Fruit fly (Drosophila melanogaster) whole organism, embryonic: Measurements from ENCODE around the gene Pde9.

Experiments
- BEAF-32 ChIP-seq: fragments of 200-800 bp; sonication (Bioruptor generic); optimal IDR thresholded peaks from 3 replicates; lab custom pipeline; 2017; ENCODE audit warnings: missing biosample characterization, missing genetic modification characterization, mild to moderate bottlenecking, moderate library complexity, missing genetic modification reagents
- CG11093 ChIP-seq: fragments of 200-800 bp; sonication (Bioruptor generic); IDR thresholded peaks from 3 replicates; pipeline ENCODE4 v1.3.6; 2022; ENCODE audit warnings: missing biosample characterization, missing genetic modification characterization
- CG16779 ChIP-seq: fragments of 200-800 bp; sonication (Bioruptor generic); IDR thresholded peaks from 2 replicates; pipeline ENCODE4 v1.3.6; 2022; ENCODE audit warnings: missing biosample characterization, missing genetic modification characterization
- CG4282 ChIP-seq: fragments of 200-800 bp; sonication (Bioruptor generic); optimal IDR thresholded peaks from 2 replicates; lab custom pipeline; 2016; ENCODE audit warnings: missing biosample characterization, missing genetic modification characterization
- CG7987 ChIP-seq: fragments of 200-800 bp; sonication (Bioruptor generic); optimal IDR thresholded peaks from 2 replicates; lab custom pipeline; 2018; ENCODE audit warnings: missing biosample characterization, mild to moderate bottlenecking, missing genetic modification characterization, moderate library complexity
- CG8281 ChIP-seq: fragments of 200-800 bp; sonication (Bioruptor generic); optimal IDR thresholded peaks from 2 replicates; lab custom pipeline; 2018; ENCODE audit warnings: missing biosample characterization, mild to moderate bottlenecking, missing genetic modification characterization, moderate library complexity
- Dek ChIP-seq: fragments of 200-800 bp; sonication (Bioruptor generic); optimal IDR thresholded peaks from 3 replicates; lab custom pipeline; 2019; ENCODE audit warnings: missing biosample characterization, mild to moderate bottlenecking, missing genetic modification characterization, moderate library complexity
- Max ChIP-seq: fragments of 200-800 bp; sonication (Bioruptor generic); optimal IDR thresholded peaks from 2 replicates; lab custom pipeline; 2016; ENCODE audit warnings: missing biosample characterization, mild to moderate bottlenecking, missing genetic modification characterization
- Xrp1 ChIP-seq: fragments of 200-800 bp; sonication (Bioruptor generic); IDR thresholded peaks from 2 replicates; pipeline ENCODE4 v1.3.6; 2022; ENCODE audit warnings: missing biosample characterization, missing genetic modification characterization
- abd-A ChIP-seq: fragments of 200-800 bp; sonication (Bioruptor generic); optimal IDR thresholded peaks from 3 replicates; lab custom pipeline; 2019; ENCODE audit warnings: missing biosample characterization, mild to moderate bottlenecking, missing genetic modification characterization, moderate library complexity
- dysf ChIP-seq: fragments of 200-800 bp; sonication (Bioruptor generic); IDR thresholded peaks from 3 replicates; pipeline ENCODE4 v1.3.6; 2022; ENCODE audit warnings: missing biosample characterization, missing genetic modification characterization
- grau ChIP-seq: fragments of 200-800 bp; optimal IDR thresholded peaks from 3 replicates; lab custom pipeline; 2019; ENCODE audit warnings: missing biosample characterization, mild to moderate bottlenecking, missing genetic modification characterization, moderate library complexity
- peb ChIP-seq: fragments of 200-800 bp; sonication (Bioruptor generic); IDR thresholded peaks from 2 replicates; pipeline ENCODE4 v1.3.6; 2022; ENCODE audit warnings: missing biosample characterization, missing genetic modification characterization
- unpg ChIP-seq: fragments of 200-800 bp; sonication (Bioruptor generic); optimal IDR thresholded peaks from 3 replicates; lab custom pipeline; 2018; ENCODE audit warnings: missing biosample characterization, mild to moderate bottlenecking, missing genetic modification characterization, moderate library complexity

DNA sequence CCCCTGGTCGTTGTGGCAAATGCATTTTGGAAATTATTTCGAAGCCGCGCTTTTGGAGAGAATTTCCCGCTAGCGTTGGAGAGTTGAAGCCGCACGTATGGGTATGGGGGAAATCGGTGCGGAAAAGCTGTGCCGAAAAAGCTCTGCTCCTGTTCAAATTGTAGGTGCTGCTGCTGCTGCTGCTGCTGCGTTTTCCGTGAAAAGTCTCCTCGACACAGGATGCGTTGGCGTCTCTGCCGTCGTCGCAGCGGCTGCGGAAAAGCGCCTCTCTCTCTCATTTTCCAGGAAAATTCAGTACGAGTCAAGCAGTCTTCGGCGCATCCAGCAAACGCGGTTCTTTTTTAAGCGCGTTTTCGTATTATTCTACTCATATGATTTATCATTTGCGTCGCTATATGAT lies 20.1 kb upstream of the Pde9 start, which contains the start of gene fne:
- TF ChIP-seq abd-A (no peak), CG7987 (GFP tag; lab: Kevin White, UChicago) (no peak), Dek (tag; lab: Kevin White, UChicago) (no peak), unpg (GFP tag; lab: Kevin White, UChicago) (no peak), Max (GFP tag; lab: Kevin White, UChicago) (no peak), grau (no peak), CG11093 (GFP tag; lab: Robert Waterston, UW) (no peak), Xrp1 (no peak), dysf (GFP tag; lab: Robert Waterston, UW) (no peak), CG8281 (no peak), CG4282 (GFP tag; lab: Kevin White, UChicago) (no peak), peb (no peak), CG16779 (GFP tag; lab: Robert Waterston, UW) (peak; percentile 12; the same call in 1 of the 2 replicates), BEAF-32 (no peak)
